Worm (Caenorhabditis elegans) whole organism, L1 larva: Measurements from ENCODE around the gene F27D9.13.

Source experiments
- aha-1 ChIP-seq: fragments of 150-350 bp; optimal IDR thresholded peaks from 2 replicates; lab custom pipeline; 2014; ENCODE audit warnings: missing biosample characterization, missing genetic modification characterization
- ama-1 ChIP-seq: fragments of 150-350 bp; optimal IDR thresholded peaks from 2 replicates; lab custom pipeline; 2014
- fkh-10 ChIP-seq: sonication (generic microtip); optimal IDR thresholded peaks from 2 replicates; lab custom pipeline; 2017; ENCODE audit warnings: missing biosample characterization, missing genetic modification reagents, missing genetic modification characterization
- irx-1 ChIP-seq: sonication (generic microtip); optimal IDR thresholded peaks from 2 replicates; lab custom pipeline; 2016; ENCODE audit warnings: missing genetic modification characterization, missing compliant biosample characterization
- nhr-237 ChIP-seq: fragments of 150-350 bp; optimal IDR thresholded peaks from 2 replicates; lab custom pipeline; 2014; ENCODE audit warnings: missing biosample characterization, missing genetic modification characterization
- skn-1 ChIP-seq: fragments of 150-350 bp; optimal IDR thresholded peaks from 2 replicates; lab custom pipeline; 2014; ENCODE audit warnings: missing biosample characterization, missing genetic modification characterization
- sox-4 ChIP-seq: sonication (generic microtip); optimal IDR thresholded peaks from 2 replicates; lab custom pipeline; 2016; ENCODE audit warnings: missing genetic modification characterization, missing compliant biosample characterization
- unc-86 ChIP-seq: sonication (generic microtip); optimal IDR thresholded peaks from 2 replicates; lab custom pipeline; 2016; ENCODE audit warnings: missing genetic modification characterization, missing compliant biosample characterization
- ztf-11 ChIP-seq, 2 experiments: sonication (generic microtip); optimal IDR thresholded peaks; 2 replicates each; lab custom pipeline; 2016 to 2017; ENCODE audit warnings: missing genetic modification characterization in 2 of 2, missing biosample characterization in 1 of 2, missing compliant biosample characterization in 1 of 2
- ztf-4 ChIP-seq: fragments of 150-350 bp; optimal IDR thresholded peaks from 2 replicates; lab custom pipeline; 2014; ENCODE audit warnings: missing biosample characterization, missing genetic modification characterization

DNA sequence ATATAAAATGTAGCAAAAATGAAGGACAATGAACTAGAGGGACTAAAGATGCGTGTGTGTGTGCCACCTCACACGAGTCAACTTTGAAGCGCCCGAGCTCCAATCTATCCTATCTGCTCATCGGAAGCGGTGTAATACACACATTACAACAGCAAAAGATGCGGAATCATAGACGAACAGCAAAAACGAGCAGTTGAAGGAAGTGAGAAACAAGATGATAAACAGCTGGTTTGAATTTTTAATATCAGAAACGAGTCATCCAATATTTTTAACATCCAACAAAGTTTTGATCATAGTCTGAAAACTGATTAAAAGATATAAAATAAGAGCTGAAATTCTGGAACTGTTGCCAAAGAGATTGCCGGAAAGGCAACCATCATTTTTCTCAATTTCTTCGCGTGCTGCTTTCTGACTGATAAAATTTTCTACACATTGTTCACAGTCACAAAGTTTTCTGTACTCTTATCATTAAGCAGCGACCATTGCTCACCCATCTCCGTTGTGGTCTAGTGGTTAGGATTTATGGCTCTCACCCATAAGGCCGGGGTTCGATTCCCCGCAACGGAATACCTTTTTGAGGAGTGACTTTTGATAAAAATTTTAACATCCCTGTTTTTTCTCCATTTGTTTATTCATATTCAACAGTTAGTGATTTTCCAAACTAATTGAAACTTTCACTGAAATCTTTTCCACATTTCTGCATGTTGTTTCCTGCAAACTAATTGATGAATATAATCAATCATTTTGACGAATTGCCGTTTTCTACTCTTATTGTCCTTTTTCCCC is 13.5 kb upstream of the F27D9.13 start, which contains the start of gene stn-2:
- TF ChIP-seq unc-86 (tag; lab: Kevin White, UChicago) (no peak), nhr-237 (tag; lab: Kevin White, UChicago) (no peak), ztf-11 (tag; optimal IDR thresholded peaks at IDR 0.05; lab: Kevin White, UChicago) (no peak), ama-1 (lab: Kevin White, UChicago) (no peak), fkh-10 (GFP tag; lab: Kevin White, UChicago) (no peak), irx-1 (tag; lab: Kevin White, UChicago) (no peak), ztf-4 (tag; lab: Kevin White, UChicago) (no peak), skn-1 (tag; lab: Kevin White, UChicago) (no peak), sox-4 (no peak), aha-1 (tag; lab: Kevin White, UChicago) (no peak)
